Fruit fly (Drosophila melanogaster): Measurements from ENCODE around the gene msb1l.

DNA sequence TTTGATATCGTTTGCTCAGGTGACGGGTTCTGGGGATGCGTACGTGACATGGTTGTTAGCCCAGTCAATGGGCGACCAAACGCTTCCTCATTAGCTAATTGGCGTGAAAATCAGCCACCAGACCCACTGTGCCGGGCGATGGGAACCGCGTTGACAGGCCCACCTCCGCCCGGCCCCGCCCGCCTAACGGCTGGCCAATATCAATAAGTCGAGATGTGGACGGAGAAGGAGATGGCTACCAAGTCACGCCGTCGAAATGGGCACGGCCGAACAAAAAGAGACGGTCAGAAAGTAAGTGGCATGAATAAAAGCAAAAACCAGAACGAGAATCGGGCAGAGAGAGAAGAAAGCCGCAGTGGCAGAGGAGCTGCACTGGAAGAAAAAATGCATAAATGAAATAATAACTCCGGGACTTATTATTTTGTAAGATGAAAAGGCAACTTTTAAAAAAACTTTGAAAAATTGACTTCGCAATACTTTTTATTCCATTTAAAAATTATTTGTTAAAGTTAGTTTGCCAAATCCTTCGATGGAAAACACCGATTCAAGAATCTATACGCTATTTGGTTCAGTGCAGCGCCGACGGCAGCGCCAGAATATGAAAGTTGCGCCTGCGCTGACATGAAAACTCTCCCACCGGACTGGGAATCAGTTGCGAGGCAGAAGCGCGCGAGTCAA, 39.6 kb upstream of the msb1l start, which contains the start of gene CG13082:
- no peak for TF ChIP-seq usp (GFP tag; optimal IDR thresholded peaks at IDR 0.05)
- TF ChIP-seq psq (optimal IDR thresholded peaks at IDR 0.05), result no peak
- no peak for TF ChIP-seq pan (optimal IDR thresholded peaks at IDR 0.05)
- TF ChIP-seq CG8478 (optimal IDR thresholded peaks at IDR 0.05), result no peak
